Worm (Caenorhabditis elegans): ENCODE data around the gene B0416.11.

- TF ChIP-seq lsy-2 (tag; optimal IDR thresholded peaks at IDR 0.05) (no peak), bed-3 (GFP tag; optimal IDR thresholded peaks at IDR 0.05) (no peak)
Observed at ce11 chrX:9268373-9268772, 14.6 kb downstream of the B0416.11 start.
